Worm (Caenorhabditis elegans) whole organism, young adult: Measurements from ENCODE around the gene fbxb-96.

Experiments
- B0019.2 ChIP-seq: fragments of 200-800 bp; sonication (Bioruptor generic); conservative IDR thresholded peaks from 2 replicates; pipeline ENCODE4 v1.3.6; 2022; ENCODE audit warnings: missing genetic modification reagents, missing genetic modification characterization, missing compliant biosample characterization
- F22D6.2 ChIP-seq: sonication (generic microtip); optimal IDR thresholded peaks from 2 replicates; lab custom pipeline; 2016; ENCODE audit warnings: mild to moderate bottlenecking, missing genetic modification characterization, missing compliant biosample characterization
- F23B12.7 ChIP-seq: sonication (generic microtip); optimal IDR thresholded peaks from 2 replicates; lab custom pipeline; 2017; ENCODE audit warnings: missing genetic modification characterization, mild to moderate bottlenecking, missing compliant biosample characterization, antibody characterized with exemption, moderate library complexity; ENCODE audit not compliant: insufficient read depth
- K12H6.12 ChIP-seq: fragments of 200-800 bp; sonication (Bioruptor generic); optimal IDR thresholded peaks from 2 replicates; lab custom pipeline; 2018; ENCODE audit warnings: mild to moderate bottlenecking, missing genetic modification characterization, missing compliant biosample characterization
- T26A5.8 ChIP-seq: sonication (generic microtip); optimal IDR thresholded peaks from 2 replicates; lab custom pipeline; 2016; ENCODE audit warnings: missing genetic modification characterization, missing compliant biosample characterization
- Y53F4B.3 ChIP-seq: fragments of 200-800 bp; sonication (Bioruptor generic); IDR thresholded peaks from 2 replicates; pipeline ENCODE4 v1.3.6; 2022; ENCODE audit warnings: missing genetic modification reagents, missing genetic modification characterization, missing compliant biosample characterization
- Y53G8AR.9 ChIP-seq: fragments of 200-800 bp; sonication (Bioruptor generic); conservative IDR thresholded peaks from 2 replicates; pipeline ENCODE4 v1.3.6; 2022; ENCODE audit warnings: missing genetic modification reagents, missing genetic modification characterization, missing compliant biosample characterization
- Y56A3A.18 ChIP-seq: fragments of 200-800 bp; sonication (Bioruptor generic); IDR thresholded peaks from 2 replicates; pipeline ENCODE4 v1.3.6; 2022; ENCODE audit warnings: missing genetic modification reagents, missing genetic modification characterization, missing compliant biosample characterization
- Y79H2A.3 ChIP-seq: fragments of 200-800 bp; sonication (Bioruptor generic); conservative IDR thresholded peaks from 2 replicates; pipeline ENCODE4 v1.3.6; 2022; ENCODE audit warnings: missing genetic modification reagents, missing genetic modification characterization, missing compliant biosample characterization
- Y95B8A.8 ChIP-seq: fragments of 200-800 bp; sonication (Bioruptor generic); IDR thresholded peaks from 2 replicates; pipeline ENCODE4 v1.3.6; 2022; ENCODE audit warnings: missing genetic modification reagents, missing genetic modification characterization, missing compliant biosample characterization
- aptf-2 ChIP-seq: fragments of 200-800 bp; sonication (Bioruptor generic); conservative IDR thresholded peaks from 2 replicates; pipeline ENCODE4 v1.3.6; 2022; ENCODE audit warnings: missing genetic modification reagents, missing genetic modification characterization, missing compliant biosample characterization
- attf-3 ChIP-seq: fragments of 200-800 bp; sonication (Bioruptor generic); conservative IDR thresholded peaks from 2 replicates; pipeline ENCODE4 v1.3.6; 2022; ENCODE audit warnings: missing genetic modification reagents, missing genetic modification characterization, missing compliant biosample characterization
- bed-1 ChIP-seq: fragments of 200-800 bp; sonication (Bioruptor generic); IDR thresholded peaks from 2 replicates; pipeline ENCODE4 v1.3.6; 2022; ENCODE audit warnings: missing genetic modification reagents, missing genetic modification characterization, missing compliant biosample characterization
- cebp-2 ChIP-seq: fragments of 200-800 bp; sonication (Bioruptor generic); IDR thresholded peaks from 2 replicates; pipeline ENCODE4 v1.3.6; 2022; ENCODE audit warnings: missing genetic modification characterization, missing compliant biosample characterization
- die-1 ChIP-seq: sonication (generic microtip); optimal IDR thresholded peaks from 2 replicates; lab custom pipeline; 2016; ENCODE audit warnings: missing genotype, mild to moderate bottlenecking, missing genetic modification characterization, missing compliant biosample characterization
- dpff-1 ChIP-seq: sonication (generic microtip); optimal IDR thresholded peaks from 2 replicates; lab custom pipeline; 2017; ENCODE audit warnings: mild to moderate bottlenecking, missing genetic modification characterization, missing compliant biosample characterization
- egl-18 ChIP-seq: fragments of 200-800 bp; sonication (Bioruptor generic); IDR thresholded peaks from 2 replicates; pipeline ENCODE4 v1.3.6; 2022; ENCODE audit warnings: missing genetic modification reagents, missing genetic modification characterization, missing compliant biosample characterization
- egl-44 ChIP-seq: fragments of 200-800 bp; sonication (Bioruptor generic); IDR thresholded peaks from 2 replicates; pipeline ENCODE4 v1.3.6; 2022; ENCODE audit warnings: missing genetic modification reagents, missing genetic modification characterization, missing compliant biosample characterization
- gei-17 ChIP-seq: fragments of 200-800 bp; sonication (Bioruptor generic); optimal IDR thresholded peaks from 2 replicates; lab custom pipeline; 2018; ENCODE audit warnings: mild to moderate bottlenecking, missing genetic modification characterization, missing compliant biosample characterization
- hmg-20 ChIP-seq: fragments of 200-800 bp; sonication (Bioruptor generic); IDR thresholded peaks from 2 replicates; pipeline ENCODE4 v1.3.6; 2022; ENCODE audit warnings: missing genetic modification reagents, missing genetic modification characterization, missing compliant biosample characterization
- hsf-1 ChIP-seq: fragments of 200-800 bp; sonication (Bioruptor generic); IDR thresholded peaks from 2 replicates; pipeline ENCODE4 v1.3.6; 2022; ENCODE audit warnings: missing genetic modification reagents, missing genetic modification characterization, missing compliant biosample characterization
- lag-1 ChIP-seq: fragments of 200-800 bp; sonication (Bioruptor generic); IDR thresholded peaks from 2 replicates; pipeline ENCODE4 v1.3.6; 2022; ENCODE audit warnings: missing genetic modification reagents, missing genetic modification characterization, missing compliant biosample characterization
- let-607 ChIP-seq, 2 experiments: fragments of 200-800 bp in 1 of 2; sonication (Bioruptor generic) in 1 of 2; sonication (generic microtip) in 1 of 2; optimal IDR thresholded peaks; 2 replicates each; lab custom pipeline; 2016 to 2018; ENCODE audit warnings: mild to moderate bottlenecking in 2 of 2, missing compliant biosample characterization in 2 of 2, missing genetic modification characterization in 2 of 2, moderate library complexity in 2 of 2, missing genotype in 1 of 2
- madf-6 ChIP-seq: fragments of 200-800 bp; sonication (Bioruptor generic); IDR thresholded peaks from 2 replicates; pipeline ENCODE4 v1.3.6; 2022; ENCODE audit warnings: missing genetic modification reagents, missing genetic modification characterization, missing compliant biosample characterization
- madf-8 ChIP-seq: fragments of 200-800 bp; sonication (Bioruptor generic); conservative IDR thresholded peaks from 2 replicates; pipeline ENCODE4 v1.3.6; 2022; ENCODE audit warnings: missing genetic modification reagents, missing genetic modification characterization, missing compliant biosample characterization
- mel-28 ChIP-seq: sonication (generic microtip); optimal IDR thresholded peaks from 2 replicates; lab custom pipeline; 2016; ENCODE audit warnings: borderline replicate concordance, mild to moderate bottlenecking, missing genetic modification characterization, missing compliant biosample characterization
- mxl-1 ChIP-seq: sonication (generic microtip); optimal IDR thresholded peaks from 2 replicates; lab custom pipeline; 2016; ENCODE audit warnings: missing genetic modification characterization, missing compliant biosample characterization
- nfya-2 ChIP-seq: fragments of 200-800 bp; sonication (Bioruptor generic); IDR thresholded peaks from 2 replicates; pipeline ENCODE4 v1.3.6; 2022; ENCODE audit warnings: missing genetic modification reagents, missing genetic modification characterization, missing compliant biosample characterization
- nfyb-1 ChIP-seq: fragments of 200-800 bp; sonication (Bioruptor generic); IDR thresholded peaks from 2 replicates; pipeline ENCODE4 v1.3.6; 2022; ENCODE audit warnings: missing genetic modification reagents, missing genetic modification characterization, missing compliant biosample characterization
- nhr-27 ChIP-seq: fragments of 200-800 bp; sonication (Bioruptor generic); optimal IDR thresholded peaks from 2 replicates; lab custom pipeline; 2018; ENCODE audit warnings: mild to moderate bottlenecking, missing genetic modification characterization, moderate library complexity, missing compliant biosample characterization
- nhr-80 ChIP-seq: sonication (generic microtip); optimal IDR thresholded peaks from 2 replicates; lab custom pipeline; 2016; ENCODE audit warnings: missing genetic modification characterization, missing compliant biosample characterization
- rcor-1 ChIP-seq: fragments of 200-800 bp; sonication (Bioruptor generic); IDR thresholded peaks from 2 replicates; pipeline ENCODE4 v1.3.6; 2022; ENCODE audit warnings: missing genetic modification reagents, missing genetic modification characterization, missing compliant biosample characterization
- rpc-1 ChIP-seq, 2 experiments: fragments of 150-350 bp in 1 of 2; sonication (generic microtip) in 1 of 2; optimal IDR thresholded peaks; 2 replicates each; lab custom pipeline; 2014 to 2018; ENCODE audit warnings: missing biosample characterization in 1 of 2, missing genetic modification characterization in 1 of 2, missing genetic modification reagents in 1 of 2, missing genotype in 1 of 2
- sdz-38 ChIP-seq: sonication (generic microtip); optimal IDR thresholded peaks from 2 replicates; lab custom pipeline; 2016; ENCODE audit warnings: missing genotype, missing genetic modification characterization, missing compliant biosample characterization
- somi-1 ChIP-seq: fragments of 200-800 bp; sonication (Bioruptor generic); optimal IDR thresholded peaks from 2 replicates; lab custom pipeline; 2018; ENCODE audit warnings: mild to moderate bottlenecking, missing genetic modification characterization, missing compliant biosample characterization
- tbx-9 ChIP-seq: sonication (generic microtip); optimal IDR thresholded peaks from 2 replicates; lab custom pipeline; 2016; ENCODE audit warnings: borderline replicate concordance, missing genetic modification characterization, inconsistent platforms, missing compliant biosample characterization
- unc-130 ChIP-seq: sonication (generic microtip); optimal IDR thresholded peaks from 2 replicates; lab custom pipeline; 2016; ENCODE audit warnings: missing genetic modification reagents, missing genetic modification characterization, missing compliant biosample characterization
- unc-62 ChIP-seq: fragments of 150-350 bp; optimal IDR thresholded peaks from 2 replicates; lab custom pipeline; 2014; ENCODE audit warnings: missing biosample characterization, missing genetic modification reagents, missing genetic modification characterization
- ztf-6 ChIP-seq: fragments of 200-800 bp; sonication (Bioruptor generic); IDR thresholded peaks from 2 replicates; pipeline ENCODE4 v1.3.6; 2022; ENCODE audit warnings: missing genetic modification reagents, missing genetic modification characterization, missing compliant biosample characterization

Gene fbxb-96

DNA sequence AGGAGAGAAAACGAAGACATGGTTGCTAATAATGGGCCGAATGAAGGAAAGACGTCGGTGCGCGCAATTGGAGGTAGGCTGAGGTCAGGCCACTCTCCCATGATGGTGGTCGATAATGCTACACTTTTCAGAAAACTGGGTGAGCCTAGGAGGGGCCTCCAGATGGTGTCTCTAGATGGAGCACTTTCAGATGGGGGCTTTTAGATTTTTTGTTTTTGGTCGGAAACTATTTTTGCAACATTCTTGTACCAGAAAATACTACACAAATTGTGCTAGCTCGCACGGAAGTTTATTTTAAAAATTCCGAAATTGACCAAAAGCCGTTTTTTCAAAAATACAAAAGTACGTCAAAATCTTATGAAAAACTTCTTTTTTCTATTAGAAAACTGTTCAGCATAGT, 31.9 kb downstream of the fbxb-96 start, which contains the start of gene fbxb-10:
Gene fbxb-10, minus strand, starts transcription at position 101 of the 400 bp plus-strand sequence.
- TF ChIP-seq somi-1 (GFP tag; lab: Kevin White, UChicago), result no peak
- no peak for TF ChIP-seq sdz-38
- no peak for TF ChIP-seq nfya-2 (GFP tag; lab: Robert Waterston, UW)
- TF ChIP-seq T26A5.8 (tag; lab: Kevin White, UChicago), result no peak
- no peak for TF ChIP-seq B0019.2 (GFP tag; lab: Robert Waterston, UW)
- TF ChIP-seq tbx-9 (tag; lab: Kevin White, UChicago), result no peak
- TF ChIP-seq rpc-1 (optimal IDR thresholded peaks at IDR 0.05; lab: Kevin White, UChicago), result no peak
- TF ChIP-seq rpc-1 (tag; optimal IDR thresholded peaks at IDR 0.05; lab: Kevin White, UChicago), result no peak
- TF ChIP-seq unc-62 (GFP tag; lab: Kevin White, UChicago), result no peak
- no peak for TF ChIP-seq Y53F4B.3 (GFP tag; lab: Robert Waterston, UW)
- TF ChIP-seq unc-130 (GFP tag; lab: Kevin White, UChicago), result no peak
- TF ChIP-seq madf-8 (GFP tag; lab: Robert Waterston, UW), result no peak
- TF ChIP-seq die-1 (tag; lab: Kevin White, UChicago), result no peak
- TF ChIP-seq K12H6.12, result no peak
- no peak for TF ChIP-seq F23B12.7
- TF ChIP-seq gei-17 (GFP tag; lab: Kevin White, UChicago), result no peak
- no peak for TF ChIP-seq lag-1 (GFP tag; lab: Robert Waterston, UW)
- no peak for TF ChIP-seq nhr-80 (tag; lab: Kevin White, UChicago)
- TF ChIP-seq Y53G8AR.9 (GFP tag; lab: Robert Waterston, UW), result no peak
- no peak for TF ChIP-seq nfyb-1 (GFP tag; lab: Robert Waterston, UW)
- no peak for TF ChIP-seq aptf-2 (GFP tag; lab: Robert Waterston, UW)

DNA sequence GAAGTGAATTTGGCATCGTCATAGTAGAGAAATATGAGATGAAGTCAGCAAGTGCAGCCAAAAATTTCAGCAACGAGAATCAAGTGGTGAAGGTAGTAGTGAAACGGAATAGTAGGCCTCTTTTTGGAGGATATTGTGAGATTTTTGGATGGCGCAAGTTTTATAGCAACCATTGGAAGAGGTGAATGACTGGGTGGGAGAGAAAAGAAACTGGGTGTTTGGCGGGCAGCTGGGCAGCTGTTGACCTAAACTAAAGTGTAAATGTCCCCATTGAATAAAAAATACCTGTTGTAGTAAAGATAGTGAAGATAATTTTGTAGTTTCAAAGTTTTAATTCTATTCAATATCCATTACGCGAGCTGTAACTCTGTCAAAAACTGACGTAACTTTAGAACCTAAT, 34.1 kb downstream of the fbxb-96 start:
- TF ChIP-seq rcor-1 (GFP tag; lab: Robert Waterston, UW), result no peak
- no peak for TF ChIP-seq Y56A3A.18 (GFP tag; lab: Robert Waterston, UW)
- no peak for TF ChIP-seq nhr-27
- no peak for TF ChIP-seq cebp-2 (GFP tag; lab: Robert Waterston, UW)

DNA sequence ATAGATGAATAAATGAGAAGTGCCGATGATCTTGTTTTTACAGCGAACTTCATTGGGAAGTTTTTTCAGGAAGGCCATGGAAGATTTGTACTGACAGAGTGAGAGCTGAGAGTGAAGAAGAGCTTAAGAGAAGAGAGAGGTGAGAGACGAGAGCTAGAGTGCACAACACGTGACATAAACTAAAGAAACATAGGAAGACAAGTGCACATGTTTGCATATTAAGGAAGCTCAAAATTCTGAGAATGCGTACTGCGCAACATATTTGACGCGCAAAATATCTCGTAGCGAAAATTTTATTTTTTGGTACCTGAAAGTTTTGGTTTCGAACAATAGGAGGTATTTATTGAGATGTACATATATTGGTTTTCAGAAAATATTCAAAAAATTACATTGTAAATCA, 42.0 kb downstream of the fbxb-96 start, which contains the start of gene C08F1.8:
Gene C08F1.8, minus strand, starts transcription at position 101 of the 400 bp plus-strand sequence.
- no peak for TF ChIP-seq hsf-1 (GFP tag; lab: Robert Waterston, UW)
- TF ChIP-seq dpff-1 (tag; lab: Kevin White, UChicago), result no peak
- TF ChIP-seq egl-18 (GFP tag; lab: Robert Waterston, UW), result no peak
- TF ChIP-seq Y53G8AR.9 (GFP tag; lab: Robert Waterston, UW), result no peak
- TF ChIP-seq let-607 (tag; optimal IDR thresholded peaks at IDR 0.05; lab: Kevin White, UChicago), result no peak
- TF ChIP-seq gei-17 (GFP tag; lab: Kevin White, UChicago), result no peak
- no peak for TF ChIP-seq Y79H2A.3
- TF ChIP-seq bed-1 (GFP tag; lab: Robert Waterston, UW), result no peak

- no peak for TF ChIP-seq madf-6 (GFP tag; lab: Robert Waterston, UW)
- TF ChIP-seq hmg-20, result no peak
- no peak for TF ChIP-seq attf-3
- TF ChIP-seq unc-62 (GFP tag; lab: Kevin White, UChicago), result no peak
- no peak for TF ChIP-seq mel-28 (tag; lab: Kevin White, UChicago)
- no peak for TF ChIP-seq F22D6.2 (tag; lab: Kevin White, UChicago)
- no peak for TF ChIP-seq T26A5.8 (tag; lab: Kevin White, UChicago)
- no peak for TF ChIP-seq egl-44 (GFP tag; lab: Robert Waterston, UW)
- TF ChIP-seq unc-130 (GFP tag; lab: Kevin White, UChicago), result no peak
- TF ChIP-seq Y95B8A.8 (GFP tag; lab: Robert Waterston, UW), result no peak
- TF ChIP-seq ztf-6, result no peak
- TF ChIP-seq lag-1 (GFP tag; lab: Robert Waterston, UW), result no peak
- TF ChIP-seq mxl-1, result no peak
- TF ChIP-seq F23B12.7, result no peak
- TF ChIP-seq, all 124 proteins: peak for 0
Measured at ce11 chrII:1806358-1806757, 43.8 kb downstream of the fbxb-96 start, which contains the start of gene C08F1.12. C08F1.12 (minus strand) TSS chrII:1806458.
